Fruit fly (Drosophila melanogaster) whole organism, embryonic: Measurements from ENCODE around the gene dUTPase.

Source experiments
- Awh ChIP-seq: fragments of 200-800 bp; sonication (Bioruptor generic); IDR thresholded peaks from 2 replicates; pipeline ENCODE4, ENCODE4 v1.3.6; 2022; ENCODE audit warnings: missing biosample characterization, missing genetic modification characterization
- CG10462 ChIP-seq: fragments of 200-800 bp; sonication (Bioruptor generic); optimal IDR thresholded peaks from 2 replicates; lab custom pipeline; 2016; ENCODE audit warnings: missing biosample characterization, missing genetic modification characterization
- CG11695 ChIP-seq: fragments of 200-800 bp; sonication (Bioruptor generic); IDR thresholded peaks from 3 replicates; pipeline ENCODE4 v1.3.6; 2022; ENCODE audit warnings: missing biosample characterization, missing genetic modification characterization
- CG12071 ChIP-seq: fragments of 200-800 bp; sonication (Bioruptor generic); optimal IDR thresholded peaks from 3 replicates; lab custom pipeline; 2018; ENCODE audit warnings: missing biosample characterization, mild to moderate bottlenecking, missing genetic modification characterization
- CG13123 ChIP-seq: fragments of 200-800 bp; sonication (Bioruptor generic); optimal IDR thresholded peaks from 2 replicates; lab custom pipeline; 2016; ENCODE audit warnings: missing biosample characterization, missing genetic modification characterization
- CG13287 ChIP-seq: fragments of 200-800 bp; sonication (Bioruptor generic); IDR thresholded peaks from 2 replicates; pipeline ENCODE4 v1.3.6; 2022; ENCODE audit warnings: missing biosample characterization, missing genetic modification characterization; ENCODE audit not compliant: partially characterized antibody
- CG15514 ChIP-seq: fragments of 200-800 bp; sonication (Bioruptor generic); optimal IDR thresholded peaks from 3 replicates; lab custom pipeline; 2017; ENCODE audit warnings: missing biosample characterization, missing genetic modification characterization, mild to moderate bottlenecking, moderate library complexity, missing genetic modification reagents
- CG16813 ChIP-seq: fragments of 200-800 bp; sonication (Bioruptor generic); IDR thresholded peaks from 3 replicates; pipeline ENCODE4 v1.3.6; 2022; ENCODE audit warnings: missing biosample characterization, missing genetic modification characterization; ENCODE audit not compliant: partially characterized antibody
- CG16863 ChIP-seq: fragments of 200-800 bp; sonication (Bioruptor generic); optimal IDR thresholded peaks from 3 replicates; lab custom pipeline; 2016; ENCODE audit warnings: missing biosample characterization, missing genetic modification characterization
- CG17912 ChIP-seq: fragments of 200-800 bp; sonication (Bioruptor generic); optimal IDR thresholded peaks from 2 replicates; lab custom pipeline; 2018; ENCODE audit warnings: missing biosample characterization, mild to moderate bottlenecking, missing genetic modification characterization
- CG3065 ChIP-seq: fragments of 200-800 bp; sonication (Bioruptor generic); optimal IDR thresholded peaks from 2 replicates; lab custom pipeline; 2016; ENCODE audit warnings: missing biosample characterization, missing genetic modification characterization
- CG32532 ChIP-seq: fragments of 200-800 bp; sonication (Bioruptor generic); IDR thresholded peaks from 2 replicates; pipeline ENCODE4 v1.3.6; 2022; ENCODE audit warnings: missing biosample characterization, missing genetic modification characterization
- CG33557 ChIP-seq: fragments of 200-800 bp; sonication (Bioruptor generic); optimal IDR thresholded peaks from 2 replicates; lab custom pipeline; 2019; ENCODE audit warnings: missing biosample characterization, mild to moderate bottlenecking, missing genetic modification characterization, moderate library complexity
- CG34376 ChIP-seq: fragments of 200-800 bp; sonication (Bioruptor generic); optimal IDR thresholded peaks from 2 replicates; lab custom pipeline; 2018; ENCODE audit warnings: missing biosample characterization, mild to moderate bottlenecking, missing genetic modification characterization
- CG3838 ChIP-seq: fragments of 200-800 bp; sonication (Bioruptor generic); optimal IDR thresholded peaks from 3 replicates; lab custom pipeline; 2016; ENCODE audit warnings: missing biosample characterization, missing genetic modification characterization
- CG3847 ChIP-seq: fragments of 200-800 bp; sonication (Bioruptor generic); IDR thresholded peaks from 2 replicates; pipeline ENCODE4 v1.3.6; 2022; ENCODE audit warnings: missing biosample characterization, missing genetic modification characterization
- CG4617 ChIP-seq: fragments of 200-800 bp; sonication (Bioruptor generic); optimal IDR thresholded peaks from 3 replicates; lab custom pipeline; 2016; ENCODE audit warnings: missing biosample characterization, missing genetic modification characterization, borderline replicate concordance
- CG4707 ChIP-seq: fragments of 200-800 bp; sonication (Bioruptor generic); optimal IDR thresholded peaks from 2 replicates; lab custom pipeline; 2018; ENCODE audit warnings: missing biosample characterization, mild to moderate bottlenecking, missing genetic modification characterization, moderate library complexity
- CG6254 ChIP-seq: fragments of 200-800 bp; sonication (Bioruptor generic); optimal IDR thresholded peaks from 3 replicates; lab custom pipeline; 2017; ENCODE audit warnings: mild to moderate bottlenecking, missing biosample characterization, missing genetic modification reagents, missing genetic modification characterization
- CG8478 ChIP-seq: fragments of >200 bp; optimal IDR thresholded peaks from 2 replicates; lab custom pipeline; 2018
- CG8924 ChIP-seq: fragments of 200-800 bp; optimal IDR thresholded peaks from 3 replicates; lab custom pipeline; 2019; ENCODE audit warnings: missing biosample characterization, mild to moderate bottlenecking, missing genetic modification characterization, moderate library complexity
- CG8944 ChIP-seq: fragments of 200-800 bp; sonication (Bioruptor generic); optimal IDR thresholded peaks from 3 replicates; lab custom pipeline; 2016; ENCODE audit warnings: missing biosample characterization, missing genetic modification characterization
- Chrac-16 ChIP-seq: fragments of 200-800 bp; sonication (Bioruptor generic); optimal IDR thresholded peaks from 3 replicates; lab custom pipeline; 2016; ENCODE audit warnings: missing biosample characterization, missing genetic modification characterization
- D19B ChIP-seq: fragments of 200-800 bp; sonication (Bioruptor generic); optimal IDR thresholded peaks from 2 replicates; lab custom pipeline; 2017; ENCODE audit warnings: missing biosample characterization, mild to moderate bottlenecking, missing genetic modification characterization
- Dfd ChIP-seq, 2 experiments: fragments of >200 bp; optimal IDR thresholded peaks; 2 replicates each; lab custom pipeline; 2017; ENCODE audit warnings: missing biosample characterization in 2 of 2, missing genetic modification characterization in 2 of 2
- Drgx ChIP-seq: fragments of 200-800 bp; sonication (Bioruptor generic); IDR thresholded peaks from 2 replicates; pipeline ENCODE4 v1.3.6; 2022; ENCODE audit warnings: missing biosample characterization, missing genetic modification characterization
- Eip74EF ChIP-seq, 2 experiments: fragments of 200-800 bp in 1 of 2; fragments of >200 bp in 1 of 2; sonication (Bioruptor generic) in 1 of 2; optimal IDR thresholded peaks; 2 replicates each; lab custom pipeline; 2017 to 2019; ENCODE audit warnings: missing biosample characterization in 2 of 2, missing genetic modification characterization in 2 of 2, mild to moderate bottlenecking in 1 of 2, moderate library complexity in 1 of 2
- Fer1 ChIP-seq: fragments of 200-800 bp; sonication (Bioruptor generic); optimal IDR thresholded peaks from 2 replicates; lab custom pipeline; 2017; ENCODE audit warnings: missing biosample characterization, mild to moderate bottlenecking, missing genetic modification characterization
- Gug ChIP-seq: fragments of 200-800 bp; sonication (Bioruptor generic); IDR thresholded peaks from 4 replicates; pipeline ENCODE4 v1.3.6; 2022; ENCODE audit warnings: missing biosample characterization, missing genetic modification characterization
- H15 ChIP-seq: fragments of 200-800 bp; sonication (Bioruptor generic); IDR thresholded peaks from 3 replicates; pipeline ENCODE4 v1.3.6; 2022; ENCODE audit warnings: missing biosample characterization, missing genetic modification characterization
- Lim3 ChIP-seq: fragments of 200-800 bp; sonication (Bioruptor generic); IDR thresholded peaks from 2 replicates; pipeline ENCODE4 v1.3.6; 2022; ENCODE audit warnings: missing biosample characterization, missing genetic modification characterization
- Med ChIP-seq: fragments of 200-800 bp; sonication (Bioruptor generic); peaks from one replicate; lab custom pipeline; 2016; ENCODE audit warnings: missing biosample characterization, missing genetic modification characterization, mild to moderate bottlenecking, inconsistent platforms, moderate library complexity
- NFAT ChIP-seq: fragments of 200-800 bp; sonication (Bioruptor generic); IDR thresholded peaks from 2 replicates; pipeline ENCODE4 v1.3.6; 2022; ENCODE audit warnings: missing biosample characterization, missing genetic modification characterization
- Optix ChIP-seq: fragments of 200-800 bp; sonication (Bioruptor generic); IDR thresholded peaks from 3 replicates; pipeline ENCODE4 v1.3.6; 2022; ENCODE audit warnings: missing biosample characterization, missing genetic modification characterization
- PHDP ChIP-seq: fragments of 200-800 bp; sonication (Bioruptor generic); optimal IDR thresholded peaks from 3 replicates; lab custom pipeline; 2018; ENCODE audit warnings: missing biosample characterization, mild to moderate bottlenecking, missing genetic modification characterization, moderate library complexity
- Pdp1 ChIP-seq, 2 experiments: fragments of 200-800 bp; sonication (Bioruptor generic); optimal IDR thresholded peaks; 3 replicates each; lab custom pipeline; 2016; ENCODE audit warnings: missing biosample characterization in 2 of 2, missing genetic modification characterization in 2 of 2, mild to moderate bottlenecking in 1 of 2, moderate library complexity in 1 of 2
- TFAM ChIP-seq: fragments of 200-800 bp; sonication (Bioruptor generic); optimal IDR thresholded peaks from 2 replicates; lab custom pipeline; 2017; ENCODE audit warnings: missing biosample characterization, missing genetic modification characterization, inconsistent platforms
- az2 ChIP-seq: fragments of 200-800 bp; sonication (Bioruptor generic); optimal IDR thresholded peaks from 3 replicates; lab custom pipeline; 2016; ENCODE audit warnings: missing biosample characterization, missing genetic modification characterization
- bbx ChIP-seq: fragments of 200-800 bp; sonication (Bioruptor generic); IDR thresholded peaks from 2 replicates; pipeline ENCODE4 v1.3.6; 2022; ENCODE audit warnings: missing biosample characterization, missing genetic modification characterization; ENCODE audit not compliant: partially characterized antibody
- fu2 ChIP-seq: fragments of 200-800 bp; sonication (Bioruptor generic); optimal IDR thresholded peaks from 2 replicates; lab custom pipeline; 2016; ENCODE audit warnings: missing biosample characterization, missing genetic modification characterization
- hb ChIP-seq: fragments of 200-800 bp; sonication (Bioruptor generic); IDR thresholded peaks from 3 replicates; pipeline ENCODE4 v1.3.6; 2022; ENCODE audit warnings: missing biosample characterization, missing genetic modification characterization; ENCODE audit not compliant: partially characterized antibody
- klu ChIP-seq: fragments of 200-800 bp; sonication (Bioruptor generic); IDR thresholded peaks from 2 replicates; pipeline ENCODE4 v1.3.6; 2022; ENCODE audit warnings: missing biosample characterization, missing genetic modification characterization
- kni ChIP-seq: fragments of 200-800 bp; sonication (Bioruptor generic); optimal IDR thresholded peaks from 3 replicates; lab custom pipeline; 2017; ENCODE audit warnings: mild to moderate bottlenecking, missing biosample characterization, missing genetic modification reagents, missing genetic modification characterization
- lmd ChIP-seq: fragments of 200-800 bp; sonication (Bioruptor generic); IDR thresholded peaks from 2 replicates; pipeline ENCODE4 v1.3.6; 2022; ENCODE audit warnings: missing biosample characterization, missing genetic modification characterization
- lov ChIP-seq, 2 experiments: fragments of 200-800 bp in 1 of 2; fragments of >200 bp in 1 of 2; sonication (Bioruptor generic) in 1 of 2; IDR thresholded peaks in 1 of 2; optimal IDR thresholded peaks in 1 of 2; 2 replicates in 1 of 2; 3 replicates in 1 of 2; pipeline versions ENCODE4 v1.3.6 to Lab custom; 2017 to 2022; ENCODE audit warnings: missing biosample characterization in 1 of 2, missing genetic modification characterization in 1 of 2
- sima ChIP-seq: fragments of 200-800 bp; sonication (Bioruptor generic); optimal IDR thresholded peaks from 2 replicates; lab custom pipeline; 2016; ENCODE audit warnings: missing biosample characterization, missing genetic modification characterization
- trem ChIP-seq: fragments of 200-800 bp; optimal IDR thresholded peaks from 3 replicates; lab custom pipeline; 2019; ENCODE audit warnings: missing biosample characterization, mild to moderate bottlenecking, missing genetic modification characterization, moderate library complexity
- trh ChIP-seq: fragments of 200-800 bp; sonication (Bioruptor generic); optimal IDR thresholded peaks from 2 replicates; lab custom pipeline; 2016; ENCODE audit warnings: missing biosample characterization, missing genetic modification characterization
- tx ChIP-seq: fragments of 200-800 bp; sonication (Bioruptor generic); optimal IDR thresholded peaks from 2 replicates; lab custom pipeline; 2016; ENCODE audit warnings: missing biosample characterization, missing genetic modification characterization
- z ChIP-seq: fragments of 200-800 bp; sonication (Bioruptor generic); IDR thresholded peaks from 3 replicates; pipeline ENCODE4 v1.3.6; 2022; ENCODE audit warnings: missing biosample characterization, missing genetic modification characterization

The dUTPase gene

dm6 chr2L:11010999-11011398, at the start of gene dUTPase, which contains the start of gene Art8 (continued):
- peak; percentile 22; the same call in 1 of the 2 replicates for TF ChIP-seq klu
- TF ChIP-seq CG13287 (GFP tag; lab: Robert Waterston, UW) = peak; percentile 97
- no peak for TF ChIP-seq Dfd (GFP tag; optimal IDR thresholded peaks at IDR 0.05; lab: Kevin White, UChicago)
- TF ChIP-seq CG4617 (GFP tag; lab: Kevin White, UChicago) = peak; percentile 80
- TF ChIP-seq lmd = peak; percentile 61
- TF ChIP-seq fu2 (GFP tag; lab: Kevin White, UChicago) = no peak
- TF ChIP-seq Fer1 (GFP tag; lab: Kevin White, UChicago) = peak; percentile 73
- TF ChIP-seq CG16863 = peak; percentile 32
- TF ChIP-seq hb (GFP tag; lab: Robert Waterston, UW) = peak; percentile 61; the same call in 2 of the 3 replicates
- TF ChIP-seq Lim3 (GFP tag; lab: Robert Waterston, UW) = no peak
- TF ChIP-seq CG13123 (GFP tag; lab: Kevin White, UChicago) = peak; percentile 78
- TF ChIP-seq lov (optimal IDR thresholded peaks at IDR 0.05; lab: Kevin White, UChicago) = no peak
- TF ChIP-seq lov (GFP tag; IDR thresholded peaks at IDR 0.05; lab: Robert Waterston, UW) = no peak
- TF ChIP-seq Med = peak; percentile 80
- TF ChIP-seq CG3065 (GFP tag; lab: Kevin White, UChicago) = peak; percentile 48
- TF ChIP-seq tx (GFP tag; lab: Kevin White, UChicago) = no peak
- peak; percentile 15 for TF ChIP-seq CG33557 (GFP tag; lab: Kevin White, UChicago)
- peak; percentile 83 for TF ChIP-seq CG3847 (GFP tag; lab: Robert Waterston, UW)
- TF ChIP-seq sima (GFP tag; lab: Kevin White, UChicago) = no peak
- TF ChIP-seq PHDP (tag; lab: Kevin White, UChicago) = peak; percentile 78
- TF ChIP-seq Gug (GFP tag; lab: Robert Waterston, UW) = 0 out of 4 replicates have a peak, but pooled peaks have one; percentile 20
- TF ChIP-seq CG11695 (GFP tag; lab: Robert Waterston, UW) = peak; percentile 48; the same call in 1 of the 3 replicates
- TF ChIP-seq trh = peak; percentile 4
- no peak for TF ChIP-seq kni
- peak; percentile 92 for TF ChIP-seq trem
- no peak for TF ChIP-seq CG6254 (GFP tag; lab: Kevin White, UChicago)
- no peak for TF ChIP-seq CG8478
- TF ChIP-seq NFAT (GFP tag; lab: Robert Waterston, UW) = peak; percentile 64
- no peak for TF ChIP-seq CG4707 (GFP tag; lab: Kevin White, UChicago)
- TF ChIP-seq Drgx (GFP tag; lab: Robert Waterston, UW) = no peak
- peak in 1 of 2 experiments; percentile 34 for TF ChIP-seq Eip74EF (GFP tag; optimal IDR thresholded peaks at IDR 0.05; lab: Kevin White, UChicago)
- TF ChIP-seq CG17912 = no peak
- peak; percentile 4 for TF ChIP-seq D19B (GFP tag; lab: Kevin White, UChicago)
- peak; percentile 79 for TF ChIP-seq bbx (GFP tag; lab: Robert Waterston, UW)
- peak; percentile 85 for TF ChIP-seq CG16813 (GFP tag; lab: Robert Waterston, UW)
- no peak for TF ChIP-seq CG12071 (GFP tag; lab: Kevin White, UChicago)
- peak; percentile 76 for TF ChIP-seq CG32532 (GFP tag; lab: Robert Waterston, UW)
- peak; percentile 77 for TF ChIP-seq CG8924 (tag; lab: Kevin White, UChicago)
- TF ChIP-seq z (GFP tag; lab: Robert Waterston, UW) = no peak
- peak; percentile 45 for TF ChIP-seq CG10462 (GFP tag; lab: Kevin White, UChicago)
- TF ChIP-seq Awh (GFP tag; lab: Robert Waterston, UW) = peak; percentile 63
- peak; percentile 74 for TF ChIP-seq Chrac-16
- peak; percentile 76 for TF ChIP-seq az2
- TF ChIP-seq CG34376 (GFP tag; lab: Kevin White, UChicago) = peak; percentile 58
- TF ChIP-seq CG3838 (GFP tag; lab: Kevin White, UChicago) = no peak
- no peak for TF ChIP-seq Optix
- no peak for TF ChIP-seq TFAM (GFP tag; lab: Kevin White, UChicago)
- TF ChIP-seq CG15514 (GFP tag; lab: Kevin White, UChicago) = peak; percentile 78
- TF ChIP-seq H15 (GFP tag; lab: Robert Waterston, UW) = peak; percentile 35; the same call in 1 of the 3 replicates
- no peak for TF ChIP-seq CG8944 (GFP tag; lab: Kevin White, UChicago)
- TF ChIP-seq Pdp1 (GFP tag; optimal IDR thresholded peaks at IDR 0.05; lab: Kevin White, UChicago) = peak; percentile 21 to 61
